Fruit fly (Drosophila melanogaster): Measurements from ENCODE around the gene GstZ2.

GstZ2 gene

dm6 chr3R:9460488-9461150 lies at the start of gene GstZ2:
GstZ2 (minus strand) TSS chr3R:9460652.
- no peak for TF ChIP-seq noc (tag; optimal IDR thresholded peaks at IDR 0.05)

- TF ChIP-seq noc (tag; optimal IDR thresholded peaks at IDR 0.05), result no peak
Measured at dm6 chr3R:9510070-9510518, 49.6 kb upstream of the GstZ2 start, which contains the start of gene rump. rump (minus strand) TSS chr3R:9510324.

- TF ChIP-seq noc (tag; optimal IDR thresholded peaks at IDR 0.05), result peak; percentile 13
Measured at dm6 chr3R:9504355-9504754, 43.9 kb upstream of the GstZ2 start, which contains the start of gene CG8149. CG8149 (plus strand) TSS chr3R:9504656.

dm6 chr3R:9503329-9504088 lies 43.1 kb upstream of the GstZ2 start:
- TF ChIP-seq noc (tag; optimal IDR thresholded peaks at IDR 0.05), result no peak

- TF ChIP-seq noc (tag; optimal IDR thresholded peaks at IDR 0.05), result peak; percentile 54
Measured at dm6 chr3R:9502416-9502763, 41.9 kb upstream of the GstZ2 start, which contains the start of gene RhoL. RhoL (minus strand) TSS chr3R:9502581.

- TF ChIP-seq noc (tag; optimal IDR thresholded peaks at IDR 0.05), result no peak
Measured at dm6 chr3R:9501489-9502415, 41.3 kb upstream of the GstZ2 start.

dm6 chr3R:9500193-9501051 lies 40.0 kb upstream of the GstZ2 start:
- peak; percentile 35 for TF ChIP-seq noc (tag; optimal IDR thresholded peaks at IDR 0.05)

- TF ChIP-seq noc (tag; optimal IDR thresholded peaks at IDR 0.05), result no peak
Measured at dm6 chr3R:9499238-9499637, 38.8 kb upstream of the GstZ2 start.

- TF ChIP-seq noc (tag; optimal IDR thresholded peaks at IDR 0.05), result no peak
Measured at dm6 chr3R:9496748-9497147, 36.3 kb upstream of the GstZ2 start.

dm6 chr3R:9494627-9495009 lies 34.2 kb upstream of the GstZ2 start, which contains the start of gene phu:
phu (plus strand) TSS chr3R:9494801.
- no peak for TF ChIP-seq noc (tag; optimal IDR thresholded peaks at IDR 0.05)

- TF ChIP-seq noc (tag; optimal IDR thresholded peaks at IDR 0.05), result peak; percentile 63
Measured at dm6 chr3R:9493627-9494626, 33.5 kb upstream of the GstZ2 start, which contains the start of gene CG16779. CG16779 (minus strand) TSS chr3R:9493677.

dm6 chr3R:9492100-9492499 lies 31.6 kb upstream of the GstZ2 start:
- TF ChIP-seq noc (tag; optimal IDR thresholded peaks at IDR 0.05), result no peak

dm6 chr3R:9491065-9491567 lies 30.7 kb upstream of the GstZ2 start:
- no peak for TF ChIP-seq noc (tag; optimal IDR thresholded peaks at IDR 0.05)
